Fruit fly (Drosophila melanogaster): ENCODE data around the gene CG31220.

CG31220 gene

dm6 chr3R:19671223-19671991, 23.1 kb downstream of the CG31220 start, which contains the start of gene Naam:
Gene Naam, plus strand, starts transcription at chr3R:19671450.
- TF ChIP-seq CG17801 (GFP tag; optimal IDR thresholded peaks at IDR 0.05; ENCODE audit: partially characterized antibody): peak; percentile 19

- no peak for TF ChIP-seq CG17801 (GFP tag; optimal IDR thresholded peaks at IDR 0.05; ENCODE audit: partially characterized antibody)
These were observed 23.8 kb downstream of the CG31220 start for dm6 chr3R:19672136-19672535.

- no peak for TF ChIP-seq CG17801 (GFP tag; optimal IDR thresholded peaks at IDR 0.05; ENCODE audit: partially characterized antibody)
These were observed 24.6 kb downstream of the CG31220 start for dm6 chr3R:19672905-19673304.

dm6 chr3R:19679832-19680231, 31.5 kb downstream of the CG31220 start:
- TF ChIP-seq CG17801 (GFP tag; optimal IDR thresholded peaks at IDR 0.05; ENCODE audit: partially characterized antibody): no peak

- no peak for TF ChIP-seq CG17801 (GFP tag; optimal IDR thresholded peaks at IDR 0.05; ENCODE audit: partially characterized antibody)
These were observed 34.1 kb downstream of the CG31220 start for dm6 chr3R:19682424-19682823.

All from ovary, adult (tissue).